Worm (Caenorhabditis elegans) whole organism, early embryonic: ENCODE measurements around the gene ZC190.8.
"Not testable (repeated sequence)": the region's sequence is repeated elsewhere in the genome, so short reads cannot be mapped to it uniquely, and the experiment has no call there.

ENCODE experiments used
- B0310.2 ChIP-seq: sonication (generic microtip); optimal IDR thresholded peaks from 2 replicates; lab custom pipeline; 2016; ENCODE audit warnings: mild to moderate bottlenecking, missing genetic modification characterization, missing compliant biosample characterization
- aly-1 ChIP-seq: sonication (generic microtip); optimal IDR thresholded peaks from 2 replicates; lab custom pipeline; 2016; ENCODE audit warnings: missing genetic modification characterization, missing compliant biosample characterization
- ama-1 ChIP-seq: fragments of 150-350 bp; optimal IDR thresholded peaks from 2 replicates; lab custom pipeline; 2014
- hmbx-1 ChIP-seq: sonication (generic microtip); optimal IDR thresholded peaks from 2 replicates; lab custom pipeline; 2016; ENCODE audit warnings: mild to moderate bottlenecking, missing genetic modification characterization, missing compliant biosample characterization
- hmg-4 ChIP-seq: fragments of 200-800 bp; sonication (Bioruptor generic); optimal IDR thresholded peaks from 2 replicates; lab custom pipeline; 2018; ENCODE audit warnings: mild to moderate bottlenecking, missing genetic modification characterization, missing compliant biosample characterization
- hnd-1 ChIP-seq: sonication (generic microtip); optimal IDR thresholded peaks from 2 replicates; lab custom pipeline; 2016; ENCODE audit warnings: missing genetic modification characterization, missing compliant biosample characterization
- scrt-1 ChIP-seq: fragments of 200-800 bp; sonication (Bioruptor generic); IDR thresholded peaks from 2 replicates; pipeline ENCODE4 v1.3.6; 2022; ENCODE audit warnings: missing genetic modification characterization, missing compliant biosample characterization
- sea-1 ChIP-seq: fragments of 200-800 bp; sonication (Bioruptor generic); conservative IDR thresholded peaks from 2 replicates; pipeline ENCODE4 v1.3.6; 2022; ENCODE audit warnings: missing genetic modification characterization, missing compliant biosample characterization
- tbx-37 ChIP-seq: fragments of 200-800 bp; sonication (Bioruptor generic); conservative IDR thresholded peaks from 2 replicates; pipeline ENCODE4 v1.3.6; 2022; ENCODE audit warnings: missing genetic modification reagents, missing genetic modification characterization, missing compliant biosample characterization

- TF ChIP-seq hmbx-1 (tag; lab: Kevin White, UChicago); tbx-37 (GFP tag; lab: Robert Waterston, UW); hmg-4 (GFP tag; lab: Kevin White, UChicago); sea-1; aly-1 (tag; lab: Kevin White, UChicago); ama-1; B0310.2 (tag; lab: Kevin White, UChicago); hnd-1 (tag; lab: Kevin White, UChicago); scrt-1: not testable (repeated sequence)
These were observed 38.6 kb upstream of the ZC190.8 start, which contains the start of gene droe-8 for ce11 chrV:8726228-8726627.
